Fruit fly (Drosophila melanogaster) whole organism, adult: ENCODE measurements around the gene Cht7.

ENCODE experiments used
- CG11617 ChIP-seq: fragments of 200-800 bp; sonication (Bioruptor generic); optimal IDR thresholded peaks from 2 replicates; lab custom pipeline; 2017; ENCODE audit warnings: mild to moderate bottlenecking, missing biosample characterization, missing genetic modification reagents, missing genetic modification characterization
- CG12768 ChIP-seq: fragments of 200-800 bp; sonication (Bioruptor generic); optimal IDR thresholded peaks from 2 replicates; lab custom pipeline; 2017; ENCODE audit warnings: missing biosample characterization, missing genetic modification characterization, mild to moderate bottlenecking, moderate library complexity, missing genetic modification reagents
- CG14711 ChIP-seq: fragments of 200-800 bp; sonication (Bioruptor generic); optimal IDR thresholded peaks from 2 replicates; lab custom pipeline; 2018; ENCODE audit warnings: missing biosample characterization, mild to moderate bottlenecking, missing genetic modification characterization, moderate library complexity
- CG1620 ChIP-seq: fragments of 200-800 bp; sonication (Bioruptor generic); optimal IDR thresholded peaks from 2 replicates; lab custom pipeline; 2016; ENCODE audit warnings: missing biosample characterization, missing genetic modification characterization
- CG33017 ChIP-seq: fragments of 200-800 bp; sonication (Bioruptor generic); optimal IDR thresholded peaks from 2 replicates; lab custom pipeline; 2018; ENCODE audit warnings: missing biosample characterization, mild to moderate bottlenecking, missing genetic modification characterization, moderate library complexity
- CG5204 ChIP-seq: fragments of 200-800 bp; sonication (Bioruptor generic); optimal IDR thresholded peaks from 2 replicates; lab custom pipeline; 2016; ENCODE audit warnings: missing biosample characterization, missing genetic modification characterization
- CG7045 ChIP-seq: fragments of 200-800 bp; sonication (Bioruptor generic); optimal IDR thresholded peaks from 2 replicates; lab custom pipeline; 2017; ENCODE audit warnings: missing biosample characterization, mild to moderate bottlenecking, missing genetic modification characterization
- CG7101 ChIP-seq: fragments of 200-800 bp; sonication (Bioruptor generic); optimal IDR thresholded peaks from 2 replicates; lab custom pipeline; 2018; ENCODE audit warnings: missing biosample characterization, mild to moderate bottlenecking, missing genetic modification characterization, moderate library complexity
- Clk ChIP-seq: fragments of 200-800 bp; sonication (Bioruptor generic); optimal IDR thresholded peaks from 2 replicates; lab custom pipeline; 2017; ENCODE audit warnings: missing biosample characterization, missing genetic modification characterization
- Crg-1 ChIP-seq: fragments of 200-800 bp; sonication (Bioruptor generic); optimal IDR thresholded peaks from 2 replicates; lab custom pipeline; 2016; ENCODE audit warnings: missing biosample characterization, missing genetic modification characterization
- Hr96 ChIP-seq: fragments of 200-800 bp; sonication (Bioruptor generic); optimal IDR thresholded peaks from 2 replicates; lab custom pipeline; 2016; ENCODE audit warnings: missing biosample characterization, missing genetic modification characterization
- Mnt ChIP-seq: fragments of 200-800 bp; sonication (Bioruptor generic); optimal IDR thresholded peaks from 2 replicates; lab custom pipeline; 2016; ENCODE audit warnings: missing biosample characterization, mild to moderate bottlenecking, missing genetic modification characterization
- bab1 ChIP-seq: fragments of 200-800 bp; sonication (Bioruptor generic); optimal IDR thresholded peaks from 3 replicates; lab custom pipeline; 2019; ENCODE audit warnings: missing biosample characterization, mild to moderate bottlenecking, missing genetic modification characterization, moderate library complexity
- cic ChIP-seq: fragments of 200-800 bp; sonication (Bioruptor generic); optimal IDR thresholded peaks from 2 replicates; lab custom pipeline; 2017; ENCODE audit warnings: missing biosample characterization, mild to moderate bottlenecking, missing genetic modification characterization, moderate library complexity
- cnc ChIP-seq, 2 experiments: fragments of >200 bp; optimal IDR thresholded peaks; 2 replicates each; lab custom pipeline; 2017
- kay ChIP-seq: fragments of 200-800 bp; sonication (Bioruptor generic); peaks from one replicate; lab custom pipeline; 2016; ENCODE audit warnings: missing biosample characterization, missing genetic modification characterization, borderline replicate concordance
- ovo ChIP-seq: fragments of 200-800 bp; sonication (Bioruptor generic); optimal IDR thresholded peaks from 2 replicates; lab custom pipeline; 2016; ENCODE audit warnings: missing biosample characterization, missing genetic modification characterization
- pad ChIP-seq: fragments of 200-800 bp; sonication (Bioruptor generic); optimal IDR thresholded peaks from 3 replicates; lab custom pipeline; 2017; ENCODE audit warnings: missing biosample characterization, missing genetic modification characterization, mild to moderate bottlenecking, moderate library complexity, missing genetic modification reagents
- tj ChIP-seq: fragments of 200-800 bp; sonication (Bioruptor generic); optimal IDR thresholded peaks from 3 replicates; lab custom pipeline; 2017; ENCODE audit warnings: missing biosample characterization, mild to moderate bottlenecking, missing genetic modification characterization, moderate library complexity
- toe ChIP-seq: fragments of 200-800 bp; sonication (Bioruptor generic); optimal IDR thresholded peaks from 2 replicates; lab custom pipeline; 2016; ENCODE audit warnings: missing biosample characterization, missing genetic modification characterization

Gene Cht7

dm6 chr3L:3083329-3084083, 23.3 kb downstream of the Cht7 start:
- TF ChIP-seq CG12768 (GFP tag; lab: Kevin White, UChicago): peak; percentile 12
- TF ChIP-seq bab1 (GFP tag; lab: Kevin White, UChicago): no peak
- TF ChIP-seq CG7101 (tag; lab: Kevin White, UChicago): peak; percentile 7
- TF ChIP-seq CG33017: no peak
- no peak for TF ChIP-seq CG11617
- TF ChIP-seq CG14711 (tag; lab: Kevin White, UChicago): no peak
- TF ChIP-seq kay: peak; percentile 71
- no peak for TF ChIP-seq CG1620 (GFP tag; lab: Kevin White, UChicago)
- peak; percentile 82 for TF ChIP-seq cic (GFP tag; lab: Kevin White, UChicago)

- TF ChIP-seq tj (GFP tag; lab: Kevin White, UChicago) (peak; percentile 99), CG1620 (GFP tag; lab: Kevin White, UChicago) (no peak), cnc (optimal IDR thresholded peaks at IDR 0.05; lab: Kevin White, UChicago) (peak; percentile 55 to 61), CG7045 (GFP tag; lab: Kevin White, UChicago) (no peak), CG14711 (tag; lab: Kevin White, UChicago) (no peak)
These were observed 24.7 kb downstream of the Cht7 start for dm6 chr3L:3081966-3082516.

dm6 chr3L:3081146-3081872, 25.4 kb downstream of the Cht7 start:
- TF ChIP-seq CG11617 (peak; percentile 98), CG7101 (tag; lab: Kevin White, UChicago) (peak; percentile 98), toe (GFP tag; lab: Kevin White, UChicago) (peak; percentile 97), Hr96 (peak; percentile 97), Crg-1 (GFP tag; lab: Kevin White, UChicago) (peak; percentile 97), pad (peak; percentile 85), CG1620 (GFP tag; lab: Kevin White, UChicago) (peak; percentile 98), ovo (GFP tag; lab: Kevin White, UChicago) (peak; percentile 93), CG5204 (GFP tag; lab: Kevin White, UChicago) (peak; percentile 97), CG7045 (GFP tag; lab: Kevin White, UChicago) (peak; percentile 97), tj (GFP tag; lab: Kevin White, UChicago) (peak; percentile 83), bab1 (GFP tag; lab: Kevin White, UChicago) (peak; percentile 98), Clk (GFP tag; lab: Kevin White, UChicago) (peak; percentile 96), CG33017 (peak; percentile 98), CG12768 (GFP tag; lab: Kevin White, UChicago) (peak; percentile 98), kay (peak; percentile 99), Mnt (GFP tag; lab: Kevin White, UChicago) (peak; percentile 97), cic (GFP tag; lab: Kevin White, UChicago) (peak; percentile 92), CG14711 (tag; lab: Kevin White, UChicago) (peak; percentile 94), cnc (optimal IDR thresholded peaks at IDR 0.05; lab: Kevin White, UChicago) (no peak)

dm6 chr3L:3080084-3080994, 26.4 kb downstream of the Cht7 start:
- TF ChIP-seq Crg-1 (GFP tag; lab: Kevin White, UChicago) (no peak), CG11617 (no peak), kay (peak; percentile 92), CG7101 (tag; lab: Kevin White, UChicago) (no peak), cic (GFP tag; lab: Kevin White, UChicago) (peak; percentile 79), Mnt (GFP tag; lab: Kevin White, UChicago) (peak; percentile 49), CG12768 (GFP tag; lab: Kevin White, UChicago) (peak; percentile 57), ovo (GFP tag; lab: Kevin White, UChicago) (no peak), CG33017 (peak; percentile 68), Clk (GFP tag; lab: Kevin White, UChicago) (peak; percentile 4), pad (no peak), Hr96 (no peak), CG1620 (GFP tag; lab: Kevin White, UChicago) (no peak), bab1 (GFP tag; lab: Kevin White, UChicago) (no peak), CG14711 (tag; lab: Kevin White, UChicago) (peak; percentile 50), CG7045 (GFP tag; lab: Kevin White, UChicago) (no peak), tj (GFP tag; lab: Kevin White, UChicago) (no peak), CG5204 (GFP tag; lab: Kevin White, UChicago) (no peak), cnc (optimal IDR thresholded peaks at IDR 0.05; lab: Kevin White, UChicago) (no peak), toe (GFP tag; lab: Kevin White, UChicago) (no peak)

dm6 chr3L:3079156-3079495, 27.6 kb downstream of the Cht7 start:
- TF ChIP-seq Clk (GFP tag; lab: Kevin White, UChicago) (no peak), kay (no peak), pad (no peak), cnc (optimal IDR thresholded peaks at IDR 0.05; lab: Kevin White, UChicago) (no peak), bab1 (GFP tag; lab: Kevin White, UChicago) (no peak), CG1620 (GFP tag; lab: Kevin White, UChicago) (no peak), CG33017 (no peak), CG11617 (no peak)
